ENCODE assay signal across 1 fruit fly cellular context in the genomic region with DNA sequence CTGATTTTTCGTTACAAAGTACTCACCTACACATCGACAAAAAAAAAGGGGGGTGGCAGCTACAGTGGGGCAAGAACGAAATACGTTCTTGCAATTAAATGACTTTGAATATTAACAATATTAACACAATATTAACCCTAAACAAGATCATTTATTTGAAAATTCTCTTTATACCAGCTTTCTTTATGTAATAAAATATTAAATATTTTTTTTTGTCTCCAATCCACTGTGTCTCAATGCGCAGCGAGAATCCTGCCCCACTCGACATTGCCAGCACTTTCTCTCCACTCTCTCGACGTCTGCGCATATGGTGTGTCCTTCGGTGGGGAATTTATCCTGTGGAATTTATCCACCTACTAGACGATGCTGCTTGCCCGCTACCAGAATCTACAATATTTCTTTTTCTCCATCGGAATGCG.
TF ChIP-seq lines count a peak whose summit lies in the region.

No protein-coding gene starts in this region.

TF ChIP-seq in whole organism, embryonic, 481 proteins besides CTCF, POLR2A, EP300 and RAD21 (continued from another document and continues in another):
- TF ChIP-seq tio (GFP tag; optimal IDR thresholded peaks at IDR 0.05; lab: Kevin White, UChicago) (peak; percentile 72), pfk (GFP tag; optimal IDR thresholded peaks at IDR 0.05; lab: Kevin White, UChicago) (peak; percentile 50), Nf-YA (GFP tag; IDR thresholded peaks at IDR 0.05; lab: Robert Waterston, UW) (peak; percentile 89), Ssrp (tag; optimal IDR thresholded peaks at IDR 0.05; lab: Kevin White, UChicago) (peak; percentile 85), CG11247 (GFP tag; IDR thresholded peaks at IDR 0.05; lab: Robert Waterston, UW) (peak; percentile 90), lbe (GFP tag; optimal IDR thresholded peaks at IDR 0.05; lab: Kevin White, UChicago) (peak; percentile 8), ems (GFP tag; optimal IDR thresholded peaks at IDR 0.05; lab: Kevin White, UChicago) (peak; percentile 59), esg (GFP tag; conservative IDR thresholded peaks at IDR 0.05; lab: Robert Waterston, UW) (peak; percentile 93), Mad (GFP tag; optimal IDR thresholded peaks at IDR 0.05; lab: Kevin White, UChicago) (peak; percentile 17), stwl (tag; optimal IDR thresholded peaks at IDR 0.05; lab: Kevin White, UChicago) (peak; percentile 25), NC2α (GFP tag; optimal IDR thresholded peaks at IDR 0.05; lab: Kevin White, UChicago) (no peak), twi (tag; optimal IDR thresholded peaks at IDR 0.05; lab: Kevin White, UChicago) (peak; percentile 17), Elba2 (GFP tag; optimal IDR thresholded peaks at IDR 0.05; lab: Kevin White, UChicago) (no peak), corto (GFP tag; optimal IDR thresholded peaks at IDR 0.05; lab: Kevin White, UChicago) (no peak), Med (GFP tag; lab: Kevin White, UChicago) (peak; percentile 93), Lhr (GFP tag; optimal IDR thresholded peaks at IDR 0.05; lab: Kevin White, UChicago) (peak; percentile 50), CG16863 (GFP tag; optimal IDR thresholded peaks at IDR 0.05; lab: Kevin White, UChicago) (peak; percentile 35), Jarid2 (GFP tag; optimal IDR thresholded peaks at IDR 0.05; lab: Kevin White, UChicago) (peak; percentile 67), Abd-B (GFP tag; optimal IDR thresholded peaks at IDR 0.05; lab: Kevin White, UChicago) (peak; percentile 73), ATbp (GFP tag; optimal IDR thresholded peaks at IDR 0.05; lab: Kevin White, UChicago) (peak; percentile 91), CG1792 (GFP tag; optimal IDR thresholded peaks at IDR 0.05; lab: Kevin White, UChicago) (no peak), NC2β (GFP tag; optimal IDR thresholded peaks at IDR 0.05; lab: Kevin White, UChicago) (peak; percentile 32), CG10267 (tag; optimal IDR thresholded peaks at IDR 0.05; lab: Kevin White, UChicago) (peak; percentile 86), CG3065 (GFP tag; optimal IDR thresholded peaks at IDR 0.05; lab: Kevin White, UChicago) (peak; percentile 45), trem (tag; optimal IDR thresholded peaks at IDR 0.05; lab: Kevin White, UChicago) (peak; percentile 15), CG7963 (GFP tag; IDR thresholded peaks at IDR 0.05; lab: Robert Waterston, UW; ENCODE audit: partially characterized antibody) (peak; percentile 42; the same call in 1 of the 3 replicates), TFAM (GFP tag; optimal IDR thresholded peaks at IDR 0.05; lab: Kevin White, UChicago) (peak; percentile 23), CG6254 (GFP tag; optimal IDR thresholded peaks at IDR 0.05; lab: Kevin White, UChicago) (peak; percentile 88), cg (GFP tag; optimal IDR thresholded peaks at IDR 0.05; lab: Kevin White, UChicago) (peak; percentile 48), dysf (GFP tag; IDR thresholded peaks at IDR 0.05; lab: Robert Waterston, UW) (peak; percentile 95), Adf1 (GFP tag; IDR thresholded peaks at IDR 0.05; lab: Robert Waterston, UW) (peak; percentile 73), CG10462 (GFP tag; optimal IDR thresholded peaks at IDR 0.05; lab: Kevin White, UChicago) (peak; percentile 56), B-H2 (GFP tag; optimal IDR thresholded peaks at IDR 0.05; lab: Kevin White, UChicago) (peak; percentile 96), Opbp (GFP tag; IDR thresholded peaks at IDR 0.05; lab: Robert Waterston, UW; ENCODE audit: partially characterized antibody) (0 out of 3 replicates have a peak, but pooled peaks have one; percentile 38), Taf1 (GFP tag; IDR thresholded peaks at IDR 0.05; lab: Robert Waterston, UW) (peak; percentile 93), wor (GFP tag; IDR thresholded peaks at IDR 0.05; lab: Robert Waterston, UW) (peak; percentile 87), E2f1 (GFP tag; IDR thresholded peaks at IDR 0.05; lab: Robert Waterston, UW) (peak; percentile 91), CG13894 (tag; optimal IDR thresholded peaks at IDR 0.05; lab: Kevin White, UChicago) (peak; percentile 95), CG17568 (GFP tag; optimal IDR thresholded peaks at IDR 0.05; lab: Kevin White, UChicago) (peak; percentile 81), cad (GFP tag; optimal IDR thresholded peaks at IDR 0.05; lab: Kevin White, UChicago) (no peak), en (GFP tag; optimal IDR thresholded peaks at IDR 0.05; lab: Kevin White, UChicago) (peak; percentile 21), CG6272 (GFP tag; IDR thresholded peaks at IDR 0.05; lab: Robert Waterston, UW) (peak; percentile 89), Blimp-1 (GFP tag; optimal IDR thresholded peaks at IDR 0.05; lab: Kevin White, UChicago) (peak; percentile 88), CG10979 (tag; optimal IDR thresholded peaks at IDR 0.05; lab: Kevin White, UChicago) (peak; percentile 90), CG1529 (GFP tag; optimal IDR thresholded peaks at IDR 0.05; lab: Kevin White, UChicago) (peak; percentile 83), CG1233 (GFP tag; optimal IDR thresholded peaks at IDR 0.05; lab: Kevin White, UChicago) (peak; percentile 87), NK7.1 (GFP tag; optimal IDR thresholded peaks at IDR 0.05; lab: Kevin White, UChicago) (peak; percentile 6), Neu2 (GFP tag; optimal IDR thresholded peaks at IDR 0.05; lab: Kevin White, UChicago; ENCODE audit: borderline replicate concordance) (no peak), CG14441 (GFP tag; IDR thresholded peaks at IDR 0.05; lab: Robert Waterston, UW) (peak; percentile 92), CG7271 (tag; optimal IDR thresholded peaks at IDR 0.05; lab: Kevin White, UChicago) (peak; percentile 61), CG2889 (GFP tag; IDR thresholded peaks at IDR 0.05; lab: Robert Waterston, UW) (peak; percentile 88), CG2875 (GFP tag; optimal IDR thresholded peaks at IDR 0.05; lab: Kevin White, UChicago) (peak; percentile 82), ham (GFP tag; IDR thresholded peaks at IDR 0.05; lab: Robert Waterston, UW) (peak; percentile 70; the same call in 1 of the 2 replicates), CG7928 (GFP tag; optimal IDR thresholded peaks at IDR 0.05; lab: Kevin White, UChicago) (peak; percentile 41), CG33213 (GFP tag; optimal IDR thresholded peaks at IDR 0.05; lab: Kevin White, UChicago) (peak; percentile 35), p53 (GFP tag; optimal IDR thresholded peaks at IDR 0.05; lab: Kevin White, UChicago) (no peak), bsh (GFP tag; optimal IDR thresholded peaks at IDR 0.05; lab: Kevin White, UChicago) (peak in 1 of 2 experiments; percentile 89), chm (GFP tag; IDR thresholded peaks at IDR 0.05; lab: Robert Waterston, UW) (peak; percentile 95), tap (tag; optimal IDR thresholded peaks at IDR 0.05; lab: Kevin White, UChicago) (peak; percentile 15), exex (tag; optimal IDR thresholded peaks at IDR 0.05; lab: Kevin White, UChicago) (peak; percentile 71), gcm (GFP tag; optimal IDR thresholded peaks at IDR 0.05; lab: Kevin White, UChicago) (peak; percentile 83), PHDP (tag; optimal IDR thresholded peaks at IDR 0.05; lab: Kevin White, UChicago) (peak; percentile 93), CG30020 (tag; optimal IDR thresholded peaks at IDR 0.05; lab: Kevin White, UChicago) (no peak), CG7786 (GFP tag; optimal IDR thresholded peaks at IDR 0.05; lab: Kevin White, UChicago) (peak; percentile 28), Awh (GFP tag; IDR thresholded peaks at IDR 0.05; lab: Robert Waterston, UW) (peak; percentile 93), CG9437 (GFP tag; optimal IDR thresholded peaks at IDR 0.05; lab: Kevin White, UChicago) (peak; percentile 79), CG12155 (GFP tag; optimal IDR thresholded peaks at IDR 0.05; lab: Kevin White, UChicago) (peak; percentile 83), CG32767 (GFP tag; IDR thresholded peaks at IDR 0.05; lab: Robert Waterston, UW) (peak; percentile 93), NfI (GFP tag; optimal IDR thresholded peaks at IDR 0.05; lab: Kevin White, UChicago) (peak; percentile 90), CG4282 (GFP tag; optimal IDR thresholded peaks at IDR 0.05; lab: Kevin White, UChicago) (no peak), CG9727 (GFP tag; optimal IDR thresholded peaks at IDR 0.05; lab: Kevin White, UChicago) (peak; percentile 93), Xrp1 (GFP tag; IDR thresholded peaks at IDR 0.05; lab: Robert Waterston, UW) (peak; percentile 97), Gsc (GFP tag; IDR thresholded peaks at IDR 0.05; lab: Robert Waterston, UW) (peak; percentile 62), CG3281 (GFP tag; optimal IDR thresholded peaks at IDR 0.05; lab: Kevin White, UChicago) (peak; percentile 92), Tbp (GFP tag; optimal IDR thresholded peaks at IDR 0.05; lab: Kevin White, UChicago) (no peak), pb (GFP tag; optimal IDR thresholded peaks at IDR 0.05; lab: Kevin White, UChicago) (no peak), knrl (GFP tag; IDR thresholded peaks at IDR 0.05; lab: Robert Waterston, UW; ENCODE audit: partially characterized antibody) (no peak), CHES-1-like (GFP tag; optimal IDR thresholded peaks at IDR 0.05; lab: Kevin White, UChicago) (peak; percentile 41), CG12744 (GFP tag; optimal IDR thresholded peaks at IDR 0.05; lab: Kevin White, UChicago) (peak; percentile 40), CG11695 (GFP tag; IDR thresholded peaks at IDR 0.05; lab: Robert Waterston, UW) (peak; percentile 92), fru (optimal IDR thresholded peaks at IDR 0.05; lab: Kevin White, UChicago) (no peak), Asciz (GFP tag; optimal IDR thresholded peaks at IDR 0.05; lab: Kevin White, UChicago) (peak; percentile 83), CG18476 (GFP tag; optimal IDR thresholded peaks at IDR 0.05; lab: Kevin White, UChicago) (peak; percentile 85), CG12219 (GFP tag; optimal IDR thresholded peaks at IDR 0.05; lab: Kevin White, UChicago) (peak; percentile 81), HLH54F (GFP tag; optimal IDR thresholded peaks at IDR 0.05; lab: Kevin White, UChicago) (peak; percentile 46), CG11398 (GFP tag; optimal IDR thresholded peaks at IDR 0.05; lab: Kevin White, UChicago) (no peak), Hr39 (optimal IDR thresholded peaks at IDR 0.05; lab: Kevin White, UChicago) (no peak), vfl (GFP tag; optimal IDR thresholded peaks at IDR 0.05; lab: Kevin White, UChicago) (peak; percentile 65), BtbVII (GFP tag; optimal IDR thresholded peaks at IDR 0.05; lab: Kevin White, UChicago) (peak; percentile 94), shn (GFP tag; optimal IDR thresholded peaks at IDR 0.05; lab: Kevin White, UChicago) (no peak), CG31388 (GFP tag; optimal IDR thresholded peaks at IDR 0.05; lab: Kevin White, UChicago) (peak; percentile 73), Myb (GFP tag; optimal IDR thresholded peaks at IDR 0.05; lab: Kevin White, UChicago) (peak; percentile 35), zf30C (GFP tag; optimal IDR thresholded peaks at IDR 0.05; lab: Kevin White, UChicago) (no peak), Oli (tag; optimal IDR thresholded peaks at IDR 0.05; lab: Kevin White, UChicago) (peak; percentile 90), CG9797 (GFP tag; optimal IDR thresholded peaks at IDR 0.05; lab: Kevin White, UChicago) (no peak), bigmax (GFP tag; optimal IDR thresholded peaks at IDR 0.05; lab: Kevin White, UChicago) (no peak), dpn (GFP tag; optimal IDR thresholded peaks at IDR 0.05; lab: Kevin White, UChicago) (peak; percentile 51 to 89), vvl (GFP tag; IDR thresholded peaks at IDR 0.05; lab: Robert Waterston, UW) (peak; percentile 96), Bteb2 (GFP tag; optimal IDR thresholded peaks at IDR 0.05; lab: Kevin White, UChicago) (peak; percentile 52), gsb (GFP tag; IDR thresholded peaks at IDR 0.05; lab: Robert Waterston, UW) (peak; percentile 86), Ravus (GFP tag; IDR thresholded peaks at IDR 0.05; lab: Robert Waterston, UW) (peak; percentile 72), CG15479 (GFP tag; optimal IDR thresholded peaks at IDR 0.05; lab: Kevin White, UChicago) (no peak), Scr (GFP tag; IDR thresholded peaks at IDR 0.05; lab: Robert Waterston, UW; ENCODE audit: partially characterized antibody) (no peak), CrebB (tag; optimal IDR thresholded peaks at IDR 0.05; lab: Kevin White, UChicago) (peak; percentile 88), Six4 (GFP tag; optimal IDR thresholded peaks at IDR 0.05; lab: Kevin White, UChicago) (peak; percentile 75), Meics (GFP tag; optimal IDR thresholded peaks at IDR 0.05; lab: Kevin White, UChicago) (peak; percentile 91), Lim3 (GFP tag; IDR thresholded peaks at IDR 0.05; lab: Robert Waterston, UW) (peak; percentile 78), Hand (GFP tag; optimal IDR thresholded peaks at IDR 0.05; lab: Kevin White, UChicago) (peak; percentile 98), rib (GFP tag; IDR thresholded peaks at IDR 0.05; lab: Robert Waterston, UW) (peak; percentile 89), CG13296 (GFP tag; optimal IDR thresholded peaks at IDR 0.05; lab: Kevin White, UChicago) (peak; percentile 87), CG11085 (GFP tag; IDR thresholded peaks at IDR 0.05; lab: Robert Waterston, UW) (peak; percentile 87), CG16779 (GFP tag; IDR thresholded peaks at IDR 0.05; lab: Robert Waterston, UW) (peak; percentile 86), CG17829 (tag; optimal IDR thresholded peaks at IDR 0.05; lab: Kevin White, UChicago) (peak; percentile 77), BEAF-32 (GFP tag; optimal IDR thresholded peaks at IDR 0.05; lab: Kevin White, UChicago) (no peak), chn (GFP tag; optimal IDR thresholded peaks at IDR 0.05; lab: Kevin White, UChicago) (peak; percentile 68), nerfin-1 (tag; optimal IDR thresholded peaks at IDR 0.05; lab: Kevin White, UChicago) (peak; percentile 99), Sin3A (optimal IDR thresholded peaks at IDR 0.05; lab: Kevin White, UChicago) (no peak), CG9876 (GFP tag; optimal IDR thresholded peaks at IDR 0.05; lab: Kevin White, UChicago) (no peak), gsb-n (tag; optimal IDR thresholded peaks at IDR 0.05; lab: Kevin White, UChicago) (peak; percentile 85), CG1602 (GFP tag; optimal IDR thresholded peaks at IDR 0.05; lab: Kevin White, UChicago) (peak; percentile 81), seq (GFP tag; IDR thresholded peaks at IDR 0.05; lab: Robert Waterston, UW) (peak; percentile 97), CG14050 (GFP tag; IDR thresholded peaks at IDR 0.05; lab: Robert Waterston, UW) (peak; percentile 90), CG13424 (tag; optimal IDR thresholded peaks at IDR 0.05; lab: Kevin White, UChicago) (peak; percentile 94), D19B (GFP tag; optimal IDR thresholded peaks at IDR 0.05; lab: Kevin White, UChicago) (peak; percentile 70), CG12659 (GFP tag; optimal IDR thresholded peaks at IDR 0.05; lab: Kevin White, UChicago) (peak; percentile 92), Atf3 (GFP tag; optimal IDR thresholded peaks at IDR 0.05; lab: Kevin White, UChicago) (peak; percentile 16), Kr (GFP tag; optimal IDR thresholded peaks at IDR 0.05; lab: Kevin White, UChicago) (no peak)
